Fruit fly (Drosophila melanogaster): ENCODE measurements around the gene CG5623.

Gene CG5623

dm6 chr3R:15784298-15784697, 17.1 kb upstream of the CG5623 start:
- TF ChIP-seq CTCF (optimal IDR thresholded peaks at IDR 0.05) (no peak), CG8478 (optimal IDR thresholded peaks at IDR 0.05) (no peak)

DNA sequence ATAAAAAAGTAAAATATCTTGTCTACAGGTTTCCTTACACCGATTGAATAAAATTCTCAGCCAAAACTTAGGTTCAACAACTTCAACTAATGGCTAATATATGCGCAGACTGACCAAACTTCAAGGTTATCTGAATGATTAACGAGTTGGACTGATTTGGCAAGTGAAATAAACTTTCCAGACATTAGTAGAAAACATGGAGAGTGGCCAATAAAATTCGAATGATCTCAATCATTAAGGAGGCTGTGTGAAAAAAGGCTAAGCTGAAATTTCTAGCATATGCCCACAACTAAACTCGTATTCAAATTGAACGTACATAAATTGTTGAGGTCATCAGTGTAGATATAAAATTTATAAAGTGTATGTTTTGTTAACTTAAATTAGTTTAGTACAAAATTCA, 12.3 kb upstream of the CG5623 start, which contains the start of gene CG5614:
Gene CG5614, plus strand, starts transcription at position 301 of the 400 bp plus-strand sequence.
- TF ChIP-seq CG8478 (optimal IDR thresholded peaks at IDR 0.05): no peak
- no peak for TF ChIP-seq CTCF (optimal IDR thresholded peaks at IDR 0.05)

DNA sequence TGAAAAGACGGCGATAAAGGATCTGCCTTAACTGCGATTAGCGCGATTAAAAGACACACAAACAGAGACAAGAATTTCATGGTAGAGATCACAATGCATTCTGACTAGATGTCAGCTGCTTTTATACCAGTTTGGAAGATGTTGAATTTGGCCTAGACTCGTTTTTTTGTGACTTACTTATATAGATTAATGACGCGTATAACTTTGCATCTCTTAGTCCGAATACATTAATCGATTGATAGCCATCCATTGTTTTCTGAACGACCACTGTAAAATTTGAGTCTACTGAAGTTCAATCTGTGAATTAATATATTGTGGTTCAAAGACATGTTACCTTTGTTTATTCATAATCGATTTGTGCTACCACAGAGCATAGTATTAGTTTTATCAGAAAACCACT, 8.0 kb upstream of the CG5623 start, which contains the start of gene CG45207:
Gene CG45207, minus strand, starts transcription at position 101 of the 400 bp plus-strand sequence.
- TF ChIP-seq CTCF (optimal IDR thresholded peaks at IDR 0.05) (no peak), CG8478 (optimal IDR thresholded peaks at IDR 0.05) (no peak)

DNA sequence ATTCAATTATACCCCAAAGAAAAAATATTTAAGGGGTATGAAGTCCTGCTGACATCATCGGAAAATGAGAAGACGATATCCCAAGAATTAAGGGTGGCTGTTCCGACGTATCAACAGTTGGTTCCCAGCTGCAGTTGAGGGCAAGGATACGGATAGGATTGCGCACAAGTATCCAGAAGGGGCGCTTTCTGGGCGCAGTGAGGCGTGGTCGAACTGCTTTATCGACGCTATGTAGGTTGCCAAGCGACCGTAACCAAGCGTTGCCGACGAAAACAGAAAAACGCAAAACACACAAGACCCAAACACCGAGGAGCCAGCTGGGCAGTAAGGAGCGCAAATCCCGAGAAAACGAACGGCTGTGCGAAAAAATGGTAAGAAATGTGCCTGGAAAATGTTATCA, 6.9 kb upstream of the CG5623 start, which contains the start of gene Ttc26:
Gene Ttc26, plus strand, starts transcription at position 289 of the 400 bp plus-strand sequence.
- no peak for TF ChIP-seq CG8478 (optimal IDR thresholded peaks at IDR 0.05)
- no peak for TF ChIP-seq CTCF (optimal IDR thresholded peaks at IDR 0.05)

- TF ChIP-seq CG8478 (optimal IDR thresholded peaks at IDR 0.05) (no peak), CTCF (optimal IDR thresholded peaks at IDR 0.05) (no peak)
Measured at dm6 chr3R:15768900-15769299, 1.7 kb upstream of the CG5623 start.

DNA sequence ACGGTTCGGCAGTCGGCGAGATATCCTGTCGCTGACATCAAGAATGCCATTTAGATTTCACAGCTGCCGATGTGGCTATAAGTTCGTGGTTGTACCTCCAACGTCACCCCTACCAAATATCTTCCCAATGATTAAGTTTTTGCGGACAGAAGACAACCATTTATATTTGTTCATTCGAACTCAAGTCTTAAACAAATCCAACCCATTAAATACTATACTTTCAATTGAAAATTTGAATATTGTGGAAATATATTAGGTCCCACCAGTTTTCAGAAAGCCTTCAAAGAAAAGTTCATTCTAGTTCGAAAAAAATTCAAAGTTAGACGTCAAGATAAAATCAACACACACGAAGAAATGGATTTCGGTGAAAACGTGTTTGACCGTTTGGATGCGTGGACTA, 4.4 kb downstream of the CG5623 start, which contains the start of gene CG12784:
Gene CG12784, plus strand, starts transcription at position 301 of the 400 bp plus-strand sequence.
- TF ChIP-seq CG8478 (optimal IDR thresholded peaks at IDR 0.05): no peak

DNA sequence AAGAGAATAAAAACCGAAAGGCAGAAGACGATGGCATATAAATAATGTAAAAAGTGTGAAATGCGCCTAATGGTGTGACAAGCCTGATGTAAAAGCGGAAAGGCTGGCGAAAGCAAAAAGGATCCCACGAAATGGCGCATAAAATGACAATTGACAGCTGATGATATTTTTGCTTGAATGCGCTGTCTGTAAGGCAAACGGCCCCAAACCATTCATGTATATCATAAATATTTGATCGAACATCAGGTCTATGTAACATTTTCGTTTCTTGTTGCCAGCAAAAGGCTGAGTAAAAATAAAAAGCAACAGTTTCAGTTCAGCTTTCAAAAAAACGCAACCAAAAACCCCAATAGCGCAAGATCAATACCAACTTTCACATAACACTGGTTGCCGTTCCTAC, 22.9 kb downstream of the CG5623 start, which contains the start of gene CG4520:
Gene CG4520, plus strand, starts transcription at position 301 of the 400 bp plus-strand sequence.
- no peak for TF ChIP-seq CG8478 (optimal IDR thresholded peaks at IDR 0.05)
- TF ChIP-seq CTCF (optimal IDR thresholded peaks at IDR 0.05): no peak

DNA sequence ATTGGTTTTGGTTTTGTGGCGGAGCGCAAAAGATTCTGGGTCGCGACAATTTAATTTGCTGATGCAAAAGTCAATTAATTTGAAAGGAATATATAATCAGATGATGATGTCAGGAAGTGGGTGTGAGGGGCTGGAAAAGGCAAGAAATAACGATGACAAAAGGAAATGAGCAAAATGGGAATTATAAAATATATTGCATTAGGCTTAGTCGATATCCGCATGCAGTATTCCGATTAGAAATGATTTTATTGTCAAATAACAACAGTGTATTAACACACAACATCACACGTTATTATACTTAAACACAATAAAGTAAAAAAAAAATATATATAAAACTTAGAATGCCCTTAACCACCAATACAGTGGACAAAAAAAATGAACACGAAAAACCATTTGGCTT, 35.8 kb downstream of the CG5623 start, which contains the start of gene CG34274:
Gene CG34274, plus strand, starts transcription at position 301 of the 400 bp plus-strand sequence.
- no peak for TF ChIP-seq CTCF (optimal IDR thresholded peaks at IDR 0.05)
- no peak for TF ChIP-seq CG8478 (optimal IDR thresholded peaks at IDR 0.05)

- peak; percentile 80 to 86 for TF ChIP-seq CTCF (optimal IDR thresholded peaks at IDR 0.05)
- no peak for TF ChIP-seq CG8478 (optimal IDR thresholded peaks at IDR 0.05)
Measured at dm6 chr3R:15730629-15731028, 36.6 kb downstream of the CG5623 start.

DNA sequence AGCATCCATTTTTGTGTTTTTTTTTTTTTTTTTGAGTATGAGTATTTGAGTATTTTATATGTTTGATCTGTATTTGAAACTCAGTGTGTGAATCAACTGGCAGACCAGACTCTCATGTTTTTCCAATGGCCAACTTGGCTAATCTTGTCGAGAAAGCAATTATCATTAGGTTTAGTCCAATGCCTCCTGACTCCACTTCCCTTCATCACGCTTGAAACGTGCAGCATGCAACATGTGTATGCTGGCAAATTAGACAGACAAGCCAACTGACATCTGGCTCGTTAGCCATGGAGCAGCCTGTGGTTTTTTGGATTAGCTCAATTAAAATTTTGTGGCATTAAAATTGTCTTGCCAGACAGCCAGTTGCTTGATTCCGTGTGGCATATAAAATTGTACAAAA, 50.8 kb downstream of the CG5623 start, which contains the start of gene CG31294:
Gene CG31294, minus strand, starts transcription at position 101 of the 400 bp plus-strand sequence.
- TF ChIP-seq CTCF (optimal IDR thresholded peaks at IDR 0.05) (no peak), CG8478 (optimal IDR thresholded peaks at IDR 0.05) (no peak)

Measured in S2 (cell line).